Worm (Caenorhabditis elegans) whole organism, mixed stage, embryonic: ENCODE measurements around the gene prk-1.

Experiments used
- blmp-1 ChIP-seq: fragments of 150-350 bp; optimal IDR thresholded peaks from 2 replicates; lab custom pipeline; 2014; ENCODE audit warnings: missing biosample characterization, missing genetic modification characterization
- ceh-43 ChIP-seq: fragments of 200-800 bp; sonication (Bioruptor generic); optimal IDR thresholded peaks from 2 replicates; lab custom pipeline; 2018; ENCODE audit warnings: mild to moderate bottlenecking, missing genetic modification characterization, moderate library complexity, missing compliant biosample characterization
- elt-1 ChIP-seq: sonication (generic microtip); optimal IDR thresholded peaks from 2 replicates; lab custom pipeline; 2017; ENCODE audit warnings: missing genetic modification characterization, mild to moderate bottlenecking, missing compliant biosample characterization, antibody characterized with exemption, moderate library complexity, borderline replicate concordance; ENCODE audit not compliant: insufficient read depth
- elt-3 ChIP-seq: fragments of 150-350 bp; optimal IDR thresholded peaks from 2 replicates; lab custom pipeline; 2014; ENCODE audit warnings: missing biosample characterization, missing genetic modification characterization
- mab-5 ChIP-seq: fragments of 150-350 bp; optimal IDR thresholded peaks from 2 replicates; lab custom pipeline; 2014; ENCODE audit warnings: missing biosample characterization, missing genetic modification characterization
- nhr-12 ChIP-seq: fragments of 150-350 bp; optimal IDR thresholded peaks from 2 replicates; lab custom pipeline; 2014; ENCODE audit warnings: missing biosample characterization, missing genetic modification characterization
- nhr-2 ChIP-seq: fragments of 150-350 bp; optimal IDR thresholded peaks from 2 replicates; lab custom pipeline; 2014; ENCODE audit warnings: missing biosample characterization, missing genetic modification characterization
- nhr-76 ChIP-seq: sonication (generic microtip); optimal IDR thresholded peaks from 2 replicates; lab custom pipeline; 2017; ENCODE audit warnings: missing biosample characterization, missing genetic modification characterization
- pha-4 ChIP-seq: fragments of 150-350 bp; optimal IDR thresholded peaks from 2 replicates; lab custom pipeline; 2018; ENCODE audit warnings: missing biosample characterization, missing genetic modification reagents, missing genetic modification characterization
- tbx-8 ChIP-seq: fragments of 200-800 bp; sonication (Bioruptor generic); optimal IDR thresholded peaks from 2 replicates; lab custom pipeline; 2018; ENCODE audit warnings: mild to moderate bottlenecking, missing genetic modification characterization, moderate library complexity, missing compliant biosample characterization
- unc-62 ChIP-seq: fragments of 150-350 bp; optimal IDR thresholded peaks from 2 replicates; lab custom pipeline; 2014; ENCODE audit warnings: missing biosample characterization, missing genetic modification reagents, missing genetic modification characterization
- zip-8 ChIP-seq: fragments of 150-350 bp; optimal IDR thresholded peaks from 2 replicates; lab custom pipeline; 2014; ENCODE audit warnings: missing biosample characterization, missing genetic modification characterization
- ztf-11 ChIP-seq: fragments of 150-350 bp; optimal IDR thresholded peaks from 2 replicates; lab custom pipeline; 2014; ENCODE audit warnings: missing biosample characterization, missing genetic modification characterization

ce11 chrIII:6991465-6991864, 1.5 kb downstream of the prk-1 start:
- TF ChIP-seq ceh-43 (GFP tag; lab: Kevin White, UChicago) = no peak
- TF ChIP-seq unc-62 (GFP tag; lab: Kevin White, UChicago) = no peak
- no peak for TF ChIP-seq nhr-76 (tag; lab: Kevin White, UChicago)
- TF ChIP-seq mab-5 (tag; lab: Kevin White, UChicago) = no peak
- no peak for TF ChIP-seq zip-8
- TF ChIP-seq pha-4 (tag; lab: Kevin White, UChicago) = no peak
- no peak for TF ChIP-seq elt-1 (tag; lab: Kevin White, UChicago)
- TF ChIP-seq tbx-8 (GFP tag; lab: Kevin White, UChicago) = no peak
- no peak for TF ChIP-seq elt-3 (tag; lab: Kevin White, UChicago)
- no peak for TF ChIP-seq blmp-1 (tag; lab: Kevin White, UChicago)
- TF ChIP-seq ztf-11 (tag; lab: Kevin White, UChicago) = no peak
- TF ChIP-seq nhr-12 = no peak
- no peak for TF ChIP-seq nhr-2 (tag; lab: Kevin White, UChicago)
